Worm (Caenorhabditis elegans): Measurements from ENCODE around the gene hhat-1.

- no peak for TF ChIP-seq nhr-28 (tag; optimal IDR thresholded peaks at IDR 0.05)
- TF ChIP-seq nhr-23 (tag; optimal IDR thresholded peaks at IDR 0.05) = peak; percentile 2
- no peak for TF ChIP-seq lin-39 (tag; optimal IDR thresholded peaks at IDR 0.05)
- no peak for TF ChIP-seq jun-1 (tag; optimal IDR thresholded peaks at IDR 0.05)
- no peak for TF ChIP-seq ama-1 (optimal IDR thresholded peaks at IDR 0.05)
- no peak for TF ChIP-seq ZK546.5 (tag; optimal IDR thresholded peaks at IDR 0.05)
- no peak for TF ChIP-seq sea-2 (GFP tag; optimal IDR thresholded peaks at IDR 0.05)
- TF ChIP-seq ztf-4 (tag; optimal IDR thresholded peaks at IDR 0.05) = no peak
- no peak for TF ChIP-seq egl-27 (tag; optimal IDR thresholded peaks at IDR 0.05)
- no peak for TF ChIP-seq mdl-1 (tag; optimal IDR thresholded peaks at IDR 0.05)
- no peak for TF ChIP-seq zag-1 (tag; optimal IDR thresholded peaks at IDR 0.05)
- no peak for TF ChIP-seq nfya-1 (tag; optimal IDR thresholded peaks at IDR 0.05; ENCODE audit: insufficient read depth)
- no peak for TF ChIP-seq unc-62 (GFP tag; optimal IDR thresholded peaks at IDR 0.05)
- TF ChIP-seq elt-2 (tag; optimal IDR thresholded peaks at IDR 0.05) = no peak
Observed at ce11 chrII:14705956-14706355, 27.7 kb downstream of the hhat-1 start.
